ENCODE assay signal across 1 fruit fly cellular context in the genomic region with DNA sequence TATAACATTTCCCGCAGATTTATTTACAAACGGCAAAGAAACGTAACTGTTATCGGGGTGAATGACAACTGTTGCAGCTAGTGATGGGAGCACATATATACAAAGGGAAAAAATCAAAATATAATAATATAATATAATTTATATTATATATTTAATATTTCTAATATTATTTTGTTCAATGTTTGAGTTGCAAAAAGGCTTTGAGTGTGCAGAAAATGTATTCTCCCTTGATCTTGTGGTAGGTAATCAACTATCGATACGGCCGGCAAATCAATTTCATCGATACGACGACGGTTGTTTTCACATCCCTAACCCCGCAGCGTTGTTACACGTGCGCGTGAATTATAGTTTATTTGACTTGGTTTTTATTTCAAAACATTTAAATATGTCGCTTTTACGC.
TF ChIP-seq lines count a peak whose summit lies in the region.

A gene (minus strand): TSS at position 249 of the 400 bp plus-strand sequence.
A gene (plus strand): TSS at position 289 of the 400 bp plus-strand sequence.

TF ChIP-seq in whole organism, embryonic, 481 proteins besides CTCF, POLR2A, EP300 and RAD21 (continued from another document and continues in another):
- TF ChIP-seq mam (GFP tag; optimal IDR thresholded peaks at IDR 0.05; lab: Kevin White, UChicago) = peak; percentile 45
- peak; percentile 70 for TF ChIP-seq Med (GFP tag; lab: Kevin White, UChicago)
- peak; percentile 88 for TF ChIP-seq dm (GFP tag; optimal IDR thresholded peaks at IDR 0.05; lab: Kevin White, UChicago)
- TF ChIP-seq CG33213 (GFP tag; optimal IDR thresholded peaks at IDR 0.05; lab: Kevin White, UChicago) = no peak
- peak; percentile 69 for TF ChIP-seq unpg (GFP tag; optimal IDR thresholded peaks at IDR 0.05; lab: Kevin White, UChicago)
- TF ChIP-seq zen (tag; optimal IDR thresholded peaks at IDR 0.05; lab: Kevin White, UChicago) = peak; percentile 67
- peak; percentile 88 for TF ChIP-seq CG2116 (GFP tag; optimal IDR thresholded peaks at IDR 0.05; lab: Kevin White, UChicago)
- TF ChIP-seq CG4730 (GFP tag; IDR thresholded peaks at IDR 0.05; lab: Robert Waterston, UW) = peak; percentile 21; the same call in 1 of the 2 replicates
- TF ChIP-seq CG11504 (tag; optimal IDR thresholded peaks at IDR 0.05; lab: Kevin White, UChicago) = peak; percentile 69
- no peak for TF ChIP-seq prd (optimal IDR thresholded peaks at IDR 0.05; lab: Kevin White, UChicago)
- TF ChIP-seq prd (GFP tag; IDR thresholded peaks at IDR 0.05; lab: Robert Waterston, UW) = peak; percentile 66
- peak; percentile 38 for TF ChIP-seq bab2 (GFP tag; optimal IDR thresholded peaks at IDR 0.05; lab: Kevin White, UChicago)
- no peak for TF ChIP-seq Oaz (GFP tag; IDR thresholded peaks at IDR 0.05; lab: Robert Waterston, UW)
- TF ChIP-seq CG10543 (GFP tag; optimal IDR thresholded peaks at IDR 0.05; lab: Kevin White, UChicago) = peak; percentile 33
- no peak for TF ChIP-seq kni (GFP tag; optimal IDR thresholded peaks at IDR 0.05; lab: Kevin White, UChicago)
- TF ChIP-seq mld (GFP tag; IDR thresholded peaks at IDR 0.05; lab: Robert Waterston, UW; ENCODE audit: partially characterized antibody) = peak; percentile 68; the same call in 1 of the 3 replicates
- no peak for TF ChIP-seq Mes4 (GFP tag; optimal IDR thresholded peaks at IDR 0.05; lab: Kevin White, UChicago)
- no peak for TF ChIP-seq CG31365 (tag; optimal IDR thresholded peaks at IDR 0.05; lab: Kevin White, UChicago)
- TF ChIP-seq CoRest (tag; optimal IDR thresholded peaks at IDR 0.05; lab: Kevin White, UChicago) = peak; percentile 69
- no peak for TF ChIP-seq CG3407 (GFP tag; optimal IDR thresholded peaks at IDR 0.05; lab: Kevin White, UChicago)
- peak; percentile 32 for TF ChIP-seq pho (GFP tag; optimal IDR thresholded peaks at IDR 0.05; lab: Kevin White, UChicago)
- peak; percentile 91; the same call in 3 of the 4 replicates for TF ChIP-seq chinmo (GFP tag; IDR thresholded peaks at IDR 0.05; lab: Robert Waterston, UW; ENCODE audit: partially characterized antibody)
- peak; percentile 85 for TF ChIP-seq Sry-δ (GFP tag; optimal IDR thresholded peaks at IDR 0.05; lab: Kevin White, UChicago)
- peak; percentile 82 for TF ChIP-seq Opbp (GFP tag; IDR thresholded peaks at IDR 0.05; lab: Robert Waterston, UW; ENCODE audit: partially characterized antibody)
- TF ChIP-seq ham (GFP tag; IDR thresholded peaks at IDR 0.05; lab: Robert Waterston, UW) = no peak
- TF ChIP-seq CG15073 (GFP tag; optimal IDR thresholded peaks at IDR 0.05; lab: Kevin White, UChicago) = no peak
- no peak for TF ChIP-seq eyg (GFP tag; optimal IDR thresholded peaks at IDR 0.05; lab: Kevin White, UChicago)
- TF ChIP-seq CG4360 (GFP tag; IDR thresholded peaks at IDR 0.05; lab: Robert Waterston, UW) = no peak
- TF ChIP-seq maf-S (GFP tag; optimal IDR thresholded peaks at IDR 0.05; lab: Kevin White, UChicago) = no peak
- TF ChIP-seq gro (GFP tag; optimal IDR thresholded peaks at IDR 0.05; lab: Kevin White, UChicago) = no peak
- TF ChIP-seq fd64A (GFP tag; optimal IDR thresholded peaks at IDR 0.05; lab: Kevin White, UChicago) = no peak
- TF ChIP-seq YL-1 (GFP tag; optimal IDR thresholded peaks at IDR 0.05; lab: Kevin White, UChicago) = peak; percentile 50
- no peak for TF ChIP-seq CG5953 (GFP tag; IDR thresholded peaks at IDR 0.05; lab: Robert Waterston, UW)
- no peak for TF ChIP-seq Kr (GFP tag; optimal IDR thresholded peaks at IDR 0.05; lab: Kevin White, UChicago)
- peak; percentile 68 for TF ChIP-seq CG13296 (GFP tag; optimal IDR thresholded peaks at IDR 0.05; lab: Kevin White, UChicago)
- no peak for TF ChIP-seq CG14965 (GFP tag; optimal IDR thresholded peaks at IDR 0.05; lab: Kevin White, UChicago; ENCODE audit: borderline replicate concordance)
- TF ChIP-seq CG18619 (GFP tag; optimal IDR thresholded peaks at IDR 0.05; lab: Kevin White, UChicago) = peak; percentile 9
- TF ChIP-seq CG18764 (GFP tag; optimal IDR thresholded peaks at IDR 0.05; lab: Kevin White, UChicago) = peak; percentile 47
- TF ChIP-seq dmrt11E (tag; optimal IDR thresholded peaks at IDR 0.05; lab: Kevin White, UChicago) = peak; percentile 65
- no peak for TF ChIP-seq rib (GFP tag; IDR thresholded peaks at IDR 0.05; lab: Robert Waterston, UW)
- no peak for TF ChIP-seq CG3838 (GFP tag; optimal IDR thresholded peaks at IDR 0.05; lab: Kevin White, UChicago)
- TF ChIP-seq CG6765 (GFP tag; optimal IDR thresholded peaks at IDR 0.05; lab: Kevin White, UChicago) = no peak
- TF ChIP-seq CG10979 (tag; optimal IDR thresholded peaks at IDR 0.05; lab: Kevin White, UChicago) = peak; percentile 62
- TF ChIP-seq CG31224 (GFP tag; IDR thresholded peaks at IDR 0.05; lab: Robert Waterston, UW) = no peak
- TF ChIP-seq ase (GFP tag; IDR thresholded peaks at IDR 0.05; lab: Robert Waterston, UW) = 0 out of 3 replicates have a peak, but pooled peaks have one; percentile 30
- TF ChIP-seq ap (GFP tag; IDR thresholded peaks at IDR 0.05; lab: Robert Waterston, UW) = no peak
- peak; percentile 81 for TF ChIP-seq BEAF-32 (GFP tag; optimal IDR thresholded peaks at IDR 0.05; lab: Kevin White, UChicago)
- TF ChIP-seq HLHmδ (GFP tag; optimal IDR thresholded peaks at IDR 0.05; lab: Kevin White, UChicago) = no peak
- TF ChIP-seq CG17912 (GFP tag; optimal IDR thresholded peaks at IDR 0.05; lab: Kevin White, UChicago) = peak; percentile 22
- TF ChIP-seq CG9817 (tag; optimal IDR thresholded peaks at IDR 0.05; lab: Kevin White, UChicago) = peak; percentile 68
- peak; percentile 81 for TF ChIP-seq CG14860 (GFP tag; IDR thresholded peaks at IDR 0.05; lab: Robert Waterston, UW; ENCODE audit: partially characterized antibody)
- peak; percentile 90 for TF ChIP-seq unc-4 (GFP tag; IDR thresholded peaks at IDR 0.05; lab: Robert Waterston, UW; ENCODE audit: partially characterized antibody)
- peak; percentile 27 for TF ChIP-seq nom (GFP tag; optimal IDR thresholded peaks at IDR 0.05; lab: Kevin White, UChicago)
- peak; percentile 73 for TF ChIP-seq Xrp1 (GFP tag; IDR thresholded peaks at IDR 0.05; lab: Robert Waterston, UW)
- peak; percentile 33 for TF ChIP-seq odd (GFP tag; optimal IDR thresholded peaks at IDR 0.05; lab: Kevin White, UChicago)
- TF ChIP-seq CG3065 (GFP tag; optimal IDR thresholded peaks at IDR 0.05; lab: Kevin White, UChicago) = peak; percentile 21
- TF ChIP-seq CG2202 (tag; optimal IDR thresholded peaks at IDR 0.05; lab: Kevin White, UChicago) = peak; percentile 31
- no peak for TF ChIP-seq sc (optimal IDR thresholded peaks at IDR 0.05; lab: Kevin White, UChicago)
- TF ChIP-seq sc (GFP tag; optimal IDR thresholded peaks at IDR 0.05; lab: Kevin White, UChicago) = peak; percentile 34
- TF ChIP-seq Adf1 (GFP tag; IDR thresholded peaks at IDR 0.05; lab: Robert Waterston, UW) = peak; percentile 17; the same call in 1 of the 2 replicates
- TF ChIP-seq Abd-B (GFP tag; optimal IDR thresholded peaks at IDR 0.05; lab: Kevin White, UChicago) = no peak
- TF ChIP-seq CG16815 (GFP tag; optimal IDR thresholded peaks at IDR 0.05; lab: Kevin White, UChicago) = peak; percentile 17
- no peak for TF ChIP-seq H2.0 (GFP tag; IDR thresholded peaks at IDR 0.05; lab: Robert Waterston, UW)
- TF ChIP-seq fd96Cb (tag; optimal IDR thresholded peaks at IDR 0.05; lab: Kevin White, UChicago) = peak; percentile 40
- peak; percentile 32 for TF ChIP-seq CG12299 (tag; optimal IDR thresholded peaks at IDR 0.05; lab: Kevin White, UChicago)
- peak; percentile 75 for TF ChIP-seq CG13424 (tag; optimal IDR thresholded peaks at IDR 0.05; lab: Kevin White, UChicago)
- peak; percentile 9 for TF ChIP-seq CG7987 (GFP tag; optimal IDR thresholded peaks at IDR 0.05; lab: Kevin White, UChicago)
- TF ChIP-seq B-H2 (GFP tag; optimal IDR thresholded peaks at IDR 0.05; lab: Kevin White, UChicago) = peak; percentile 70
- TF ChIP-seq shn (GFP tag; optimal IDR thresholded peaks at IDR 0.05; lab: Kevin White, UChicago) = peak; percentile 18
- TF ChIP-seq hkb (optimal IDR thresholded peaks at IDR 0.05; lab: Kevin White, UChicago) = no peak
- peak; percentile 66 for TF ChIP-seq hkb (GFP tag; IDR thresholded peaks at IDR 0.05; lab: Robert Waterston, UW)
- TF ChIP-seq en (GFP tag; optimal IDR thresholded peaks at IDR 0.05; lab: Kevin White, UChicago) = no peak
- peak; percentile 40 for TF ChIP-seq CG6683 (GFP tag; optimal IDR thresholded peaks at IDR 0.05; lab: Kevin White, UChicago)
- peak; percentile 78 for TF ChIP-seq CG6791 (GFP tag; IDR thresholded peaks at IDR 0.05; lab: Robert Waterston, UW; ENCODE audit: partially characterized antibody)
- peak; percentile 85 for TF ChIP-seq Bgb (GFP tag; IDR thresholded peaks at IDR 0.05; lab: Robert Waterston, UW; ENCODE audit: partially characterized antibody)
- TF ChIP-seq gem (tag; optimal IDR thresholded peaks at IDR 0.05; lab: Kevin White, UChicago) = peak; percentile 80
- TF ChIP-seq NC2β (GFP tag; optimal IDR thresholded peaks at IDR 0.05; lab: Kevin White, UChicago) = no peak
- no peak for TF ChIP-seq Trl (optimal IDR thresholded peaks at IDR 0.05; lab: Kevin White, UChicago)
- TF ChIP-seq Trl (GFP tag; optimal IDR thresholded peaks at IDR 0.05; lab: Kevin White, UChicago) = no peak
- peak; percentile 15 for TF ChIP-seq CG9797 (GFP tag; optimal IDR thresholded peaks at IDR 0.05; lab: Kevin White, UChicago)
- no peak for TF ChIP-seq CG12744 (GFP tag; optimal IDR thresholded peaks at IDR 0.05; lab: Kevin White, UChicago)
- no peak for TF ChIP-seq tx (GFP tag; optimal IDR thresholded peaks at IDR 0.05; lab: Kevin White, UChicago)
- peak; percentile 15 for TF ChIP-seq Lhr (GFP tag; optimal IDR thresholded peaks at IDR 0.05; lab: Kevin White, UChicago)
- peak; percentile 31 for TF ChIP-seq Dp (GFP tag; optimal IDR thresholded peaks at IDR 0.05; lab: Kevin White, UChicago)
- peak; percentile 42 for TF ChIP-seq sd (tag; optimal IDR thresholded peaks at IDR 0.05; lab: Kevin White, UChicago)
- peak; percentile 82 for TF ChIP-seq Max (GFP tag; optimal IDR thresholded peaks at IDR 0.05; lab: Kevin White, UChicago)
- peak; percentile 18 for TF ChIP-seq repo (GFP tag; optimal IDR thresholded peaks at IDR 0.05; lab: Kevin White, UChicago)
- TF ChIP-seq CG16779 (GFP tag; IDR thresholded peaks at IDR 0.05; lab: Robert Waterston, UW) = no peak
- TF ChIP-seq Eip74EF (GFP tag; optimal IDR thresholded peaks at IDR 0.05; lab: Kevin White, UChicago) = no peak
- peak; percentile 68 for TF ChIP-seq ind (GFP tag; optimal IDR thresholded peaks at IDR 0.05; lab: Kevin White, UChicago)
- TF ChIP-seq Hand (GFP tag; optimal IDR thresholded peaks at IDR 0.05; lab: Kevin White, UChicago) = no peak
- TF ChIP-seq tio (GFP tag; optimal IDR thresholded peaks at IDR 0.05; lab: Kevin White, UChicago) = no peak
- TF ChIP-seq Meics (GFP tag; optimal IDR thresholded peaks at IDR 0.05; lab: Kevin White, UChicago) = peak; percentile 65
- TF ChIP-seq bigmax (GFP tag; optimal IDR thresholded peaks at IDR 0.05; lab: Kevin White, UChicago) = no peak
- TF ChIP-seq Ets97D (GFP tag; optimal IDR thresholded peaks at IDR 0.05; lab: Kevin White, UChicago) = peak; percentile 43
- peak; percentile 86 for TF ChIP-seq HLH4C (GFP tag; IDR thresholded peaks at IDR 0.05; lab: Robert Waterston, UW; ENCODE audit: partially characterized antibody)
- peak; percentile 17 for TF ChIP-seq Hsf (GFP tag; optimal IDR thresholded peaks at IDR 0.05; lab: Kevin White, UChicago)
- TF ChIP-seq HHEX (GFP tag; optimal IDR thresholded peaks at IDR 0.05; lab: Kevin White, UChicago) = peak; percentile 40
- no peak for TF ChIP-seq CG10321 (GFP tag; IDR thresholded peaks at IDR 0.05; lab: Robert Waterston, UW)
- TF ChIP-seq dimm (GFP tag; IDR thresholded peaks at IDR 0.05; lab: Robert Waterston, UW) = no peak
- TF ChIP-seq CG15696 (tag; optimal IDR thresholded peaks at IDR 0.05; lab: Kevin White, UChicago) = peak; percentile 51
- peak; percentile 58; the same call in 2 of the 3 replicates for TF ChIP-seq CG17361 (GFP tag; IDR thresholded peaks at IDR 0.05; lab: Robert Waterston, UW)
- no peak for TF ChIP-seq CG17568 (GFP tag; optimal IDR thresholded peaks at IDR 0.05; lab: Kevin White, UChicago)
- no peak for TF ChIP-seq Usf (GFP tag; optimal IDR thresholded peaks at IDR 0.05; lab: Kevin White, UChicago)
- peak; percentile 49; the same call in 1 of the 2 replicates for TF ChIP-seq CG32532 (GFP tag; IDR thresholded peaks at IDR 0.05; lab: Robert Waterston, UW)
- TF ChIP-seq Ssrp (tag; optimal IDR thresholded peaks at IDR 0.05; lab: Kevin White, UChicago) = peak; percentile 33
- TF ChIP-seq CG12104 (GFP tag; optimal IDR thresholded peaks at IDR 0.05; lab: Kevin White, UChicago) = no peak
- TF ChIP-seq CG10209 (GFP tag; optimal IDR thresholded peaks at IDR 0.05; lab: Kevin White, UChicago) = peak; percentile 44
- peak; percentile 46 for TF ChIP-seq CG9215 (GFP tag; IDR thresholded peaks at IDR 0.05; lab: Robert Waterston, UW)
- peak; percentile 59 for TF ChIP-seq Rfx (GFP tag; IDR thresholded peaks at IDR 0.05; lab: Robert Waterston, UW)
- TF ChIP-seq lilli (GFP tag; optimal IDR thresholded peaks at IDR 0.05; lab: Kevin White, UChicago) = peak; percentile 61
- no peak for TF ChIP-seq chm (GFP tag; IDR thresholded peaks at IDR 0.05; lab: Robert Waterston, UW)
- TF ChIP-seq CG17359 (tag; optimal IDR thresholded peaks at IDR 0.05; lab: Kevin White, UChicago) = peak; percentile 38
- peak; percentile 83 for TF ChIP-seq sens (GFP tag; lab: Kevin White, UChicago)
- TF ChIP-seq Ets65A (GFP tag; lab: Kevin White, UChicago) = peak; percentile 83
- TF ChIP-seq CG13123 (GFP tag; optimal IDR thresholded peaks at IDR 0.05; lab: Kevin White, UChicago) = peak; percentile 38
- 0 out of 3 replicates have a peak, but pooled peaks have one; percentile 36 for TF ChIP-seq dysf (GFP tag; IDR thresholded peaks at IDR 0.05; lab: Robert Waterston, UW)
- peak; percentile 5 for TF ChIP-seq Sox100B (GFP tag; optimal IDR thresholded peaks at IDR 0.05; lab: Kevin White, UChicago)
- TF ChIP-seq Lpt (GFP tag; optimal IDR thresholded peaks at IDR 0.05; lab: Kevin White, UChicago) = no peak
- TF ChIP-seq Six4 (GFP tag; optimal IDR thresholded peaks at IDR 0.05; lab: Kevin White, UChicago) = peak; percentile 51
- TF ChIP-seq lmd (GFP tag; IDR thresholded peaks at IDR 0.05; lab: Robert Waterston, UW) = peak; percentile 37; the same call in 1 of the 2 replicates
- no peak for TF ChIP-seq CG6175 (GFP tag; IDR thresholded peaks at IDR 0.05; lab: Robert Waterston, UW)
- peak; percentile 36 for TF ChIP-seq Dek (tag; optimal IDR thresholded peaks at IDR 0.05; lab: Kevin White, UChicago)
- peak in 1 of 3 experiments; percentile 61 for TF ChIP-seq lola (GFP tag; optimal IDR thresholded peaks at IDR 0.05; lab: Kevin White, UChicago)
- TF ChIP-seq hbn (GFP tag; IDR thresholded peaks at IDR 0.05; lab: Robert Waterston, UW; ENCODE audit: partially characterized antibody) = peak; percentile 83
- peak; percentile 6 for TF ChIP-seq Sry-β (GFP tag; optimal IDR thresholded peaks at IDR 0.05; lab: Kevin White, UChicago)
